Fruit fly (Drosophila melanogaster): ENCODE results near the gene CG5555.
A peak's percentile ranks its signal among the peaks of the same experiment; 100 is the strongest.

Gene CG5555

dm6 chr3R:19180263-19180893, at the start of gene CG5555, which contains the start of gene myd:
CG5555 (minus strand) TSS chr3R:19180538.
myd (plus strand) TSS chr3R:19180659.
- no peak for TF ChIP-seq CG17801 (GFP tag; optimal IDR thresholded peaks at IDR 0.05; ENCODE audit: partially characterized antibody)

DNA sequence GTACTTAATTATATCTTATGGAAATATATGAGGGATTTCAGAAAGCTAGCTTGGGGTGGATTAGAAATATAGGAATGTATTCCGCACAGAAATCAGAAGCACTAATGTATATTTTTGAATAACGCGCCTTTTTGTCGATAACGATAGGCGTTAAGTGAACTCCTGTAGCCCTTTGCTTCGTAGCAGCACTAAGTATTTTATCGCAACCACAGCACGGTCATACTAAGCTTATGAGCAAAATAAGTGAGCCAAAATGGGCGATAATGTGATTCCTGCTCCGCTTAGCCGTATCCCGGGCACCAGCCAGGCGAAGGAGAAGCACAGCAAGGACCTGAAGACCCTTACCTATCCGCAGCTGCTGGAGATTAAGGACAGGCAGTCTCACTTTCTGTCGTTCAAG, 48.9 kb upstream of the CG5555 start, which contains the start of the genes CG5250 and Polr2M:
Gene CG5250 (minus strand): TSS at position 32 of the 400 bp plus-strand sequence.
Gene Polr2M (plus strand): TSS at position 219 of the 400 bp plus-strand sequence.
- TF ChIP-seq CG17801 (GFP tag; optimal IDR thresholded peaks at IDR 0.05; ENCODE audit: partially characterized antibody), result peak; percentile 6

DNA sequence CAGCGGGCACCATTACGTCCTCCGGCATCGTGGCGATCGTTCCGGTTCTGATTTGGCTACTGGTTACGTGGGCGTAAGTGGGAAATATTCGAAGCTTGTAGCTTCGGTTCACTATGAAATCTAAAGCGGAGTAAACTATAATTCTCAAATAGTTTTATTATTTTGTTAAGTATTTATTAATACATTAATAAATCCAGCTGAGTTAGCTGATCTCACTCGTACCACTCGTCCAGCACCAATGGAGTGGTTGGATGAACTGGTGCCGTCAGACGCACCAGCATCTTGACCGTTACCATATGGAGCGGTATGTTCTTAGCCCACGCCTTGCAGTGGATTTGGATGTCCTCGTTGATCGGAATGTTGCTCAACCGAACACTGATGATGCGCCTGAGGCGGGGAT, 47.7 kb upstream of the CG5555 start, which contains the start of gene CG11703:
Gene CG11703 (minus strand): TSS at position 101 of the 400 bp plus-strand sequence.
- TF ChIP-seq CG17801 (GFP tag; optimal IDR thresholded peaks at IDR 0.05; ENCODE audit: partially characterized antibody), result no peak

DNA sequence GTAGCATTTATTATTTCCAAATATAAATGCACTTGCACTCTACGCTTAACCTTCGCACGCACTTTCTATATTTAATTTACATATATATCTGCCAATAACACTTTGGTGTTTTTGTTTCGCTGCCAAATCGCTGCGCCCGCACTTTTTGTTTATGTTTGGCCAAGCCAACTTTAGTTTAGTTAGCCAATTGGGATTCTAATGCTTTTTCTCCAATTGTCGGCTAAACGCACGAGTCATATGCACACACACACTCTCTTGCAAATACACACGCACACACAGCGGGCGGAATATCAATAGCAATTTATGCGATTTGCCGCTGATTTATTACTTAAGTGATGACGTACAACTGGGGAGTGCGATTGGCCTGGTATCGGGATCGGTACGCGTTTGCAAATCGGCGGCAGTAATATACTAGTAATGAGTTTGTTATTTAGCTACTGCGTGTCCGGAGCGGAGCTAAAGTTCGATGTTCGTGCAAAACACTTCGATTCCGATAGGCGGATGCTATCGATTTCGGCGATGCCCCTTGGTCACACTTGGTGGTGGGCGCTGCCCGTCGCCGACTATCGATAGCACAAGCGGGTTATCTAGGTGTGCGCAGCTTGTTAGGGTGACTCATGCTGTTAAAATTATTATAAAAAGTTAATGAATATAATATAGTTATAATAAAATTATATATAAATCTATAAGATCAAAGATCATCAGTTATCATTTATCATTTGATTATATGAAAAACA, 46.0 kb upstream of the CG5555 start, which contains the start of gene vib:
Gene vib (minus strand): TSS at position 515 of the 737 bp plus-strand sequence.
- TF ChIP-seq CG17801 (GFP tag; optimal IDR thresholded peaks at IDR 0.05; ENCODE audit: partially characterized antibody), result peak; percentile 64

dm6 chr3R:19225446-19225955, 45.2 kb upstream of the CG5555 start:
- no peak for TF ChIP-seq CG17801 (GFP tag; optimal IDR thresholded peaks at IDR 0.05; ENCODE audit: partially characterized antibody)

DNA sequence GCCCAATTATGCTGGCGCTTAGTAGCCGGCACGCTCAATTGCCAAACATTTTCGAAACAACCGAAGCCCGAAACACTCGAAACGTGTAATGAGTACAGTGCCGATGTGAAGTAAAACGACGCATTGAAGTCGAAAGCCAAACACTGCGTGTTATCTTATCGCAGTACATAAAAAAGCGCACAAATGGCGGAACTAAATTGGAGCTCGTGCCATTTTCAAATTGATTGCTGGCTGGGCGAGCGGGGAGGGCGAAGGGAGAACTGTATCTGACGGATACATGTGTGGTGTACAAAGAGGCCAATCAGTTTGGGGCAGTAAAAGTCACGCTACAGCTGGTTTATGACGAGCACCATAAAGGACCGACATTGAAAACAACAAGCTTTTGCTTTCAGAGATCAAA, 43.0 kb upstream of the CG5555 start:
- TF ChIP-seq CG17801 (GFP tag; optimal IDR thresholded peaks at IDR 0.05; ENCODE audit: partially characterized antibody), result no peak

- TF ChIP-seq CG17801 (GFP tag; optimal IDR thresholded peaks at IDR 0.05; ENCODE audit: partially characterized antibody), result no peak
Measured at dm6 chr3R:19221350-19221749, 41.0 kb upstream of the CG5555 start.

dm6 chr3R:19212545-19213176, 32.3 kb upstream of the CG5555 start:
- TF ChIP-seq CG17801 (GFP tag; optimal IDR thresholded peaks at IDR 0.05; ENCODE audit: partially characterized antibody), result peak; percentile 47

DNA sequence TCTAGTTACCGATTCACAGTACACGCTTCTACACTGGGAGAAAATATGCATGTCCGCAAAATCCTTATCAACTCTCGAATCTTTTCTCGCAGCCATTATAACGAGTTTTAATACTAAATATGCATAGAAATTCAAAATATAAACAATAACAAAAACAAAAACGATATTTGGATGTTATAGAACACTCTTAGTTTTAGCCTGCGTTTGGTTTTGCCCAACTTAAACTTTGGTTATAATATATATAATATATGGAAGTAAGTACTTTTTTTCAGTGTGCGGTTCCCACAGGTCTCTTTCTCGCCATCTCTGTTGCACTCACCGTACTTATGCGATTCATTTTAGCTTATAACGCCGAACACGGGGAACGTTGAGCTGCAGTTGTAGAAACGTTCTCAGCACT, 31.4 kb upstream of the CG5555 start, which contains the start of gene cry:
Gene cry (plus strand): TSS at position 377 of the 400 bp plus-strand sequence.
- TF ChIP-seq CG17801 (GFP tag; optimal IDR thresholded peaks at IDR 0.05; ENCODE audit: partially characterized antibody), result peak; percentile 97

DNA sequence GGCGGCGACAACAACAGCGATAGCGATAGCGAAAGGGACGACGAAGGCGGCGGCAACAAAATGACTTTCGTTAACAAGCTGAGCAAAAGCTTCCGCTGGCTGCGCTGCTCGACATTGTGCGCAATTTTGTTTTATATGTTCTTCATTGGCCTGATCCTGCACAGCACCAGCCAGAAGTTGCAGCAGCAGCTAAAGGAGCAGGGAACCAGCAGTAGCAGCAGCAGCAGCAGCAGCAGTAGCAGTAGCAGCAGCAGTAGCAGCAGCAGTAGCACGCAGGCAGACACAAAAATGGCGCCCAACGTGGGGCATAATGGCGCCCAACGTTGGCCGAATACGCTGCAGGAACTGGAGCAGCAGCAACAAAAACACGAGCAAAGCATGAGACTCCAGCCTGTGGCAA, 9.7 kb upstream of the CG5555 start:
- TF ChIP-seq CG17801 (GFP tag; optimal IDR thresholded peaks at IDR 0.05; ENCODE audit: partially characterized antibody), result no peak

DNA sequence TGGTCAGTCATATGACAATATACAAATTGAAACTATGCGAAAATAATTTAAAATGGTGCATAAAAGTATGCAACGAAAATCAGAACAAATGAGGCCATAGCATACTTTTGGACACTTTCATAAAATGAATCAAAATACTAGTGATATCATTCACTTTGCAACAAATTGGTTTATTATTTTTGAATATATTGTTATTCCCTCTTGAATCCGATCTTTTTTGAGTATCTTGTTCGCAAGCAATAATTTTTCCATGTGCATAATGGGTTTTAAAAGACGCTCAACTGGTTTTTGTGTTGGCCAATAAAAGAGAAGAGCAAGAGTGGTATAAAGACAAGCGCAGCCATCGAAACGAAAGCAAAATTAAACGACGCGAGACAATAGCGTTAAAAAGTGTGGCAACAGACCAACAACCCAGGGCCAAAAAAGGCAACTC, 7.4 kb upstream of the CG5555 start:
- TF ChIP-seq CG17801 (GFP tag; optimal IDR thresholded peaks at IDR 0.05; ENCODE audit: partially characterized antibody), result no peak

DNA sequence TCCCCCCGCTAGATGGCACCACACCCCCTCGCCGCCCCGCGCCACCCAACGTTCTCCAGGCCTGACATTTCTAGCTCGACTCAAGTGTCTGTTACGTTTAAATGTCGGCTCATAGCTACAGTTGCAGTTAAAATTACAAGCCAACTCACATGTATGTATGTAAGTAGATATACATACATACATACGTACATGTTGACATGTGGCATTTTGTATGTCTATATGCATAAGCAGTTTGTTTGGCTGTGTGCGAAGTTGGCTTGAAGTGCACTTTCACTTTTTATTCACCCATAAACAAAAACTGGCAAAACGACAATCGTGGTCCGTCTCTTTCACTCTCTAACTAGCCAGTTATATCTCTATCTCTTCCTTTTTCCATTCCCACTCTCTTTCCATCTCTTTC, 2.5 kb upstream of the CG5555 start:
- TF ChIP-seq CG17801 (GFP tag; optimal IDR thresholded peaks at IDR 0.05; ENCODE audit: partially characterized antibody), result no peak

DNA sequence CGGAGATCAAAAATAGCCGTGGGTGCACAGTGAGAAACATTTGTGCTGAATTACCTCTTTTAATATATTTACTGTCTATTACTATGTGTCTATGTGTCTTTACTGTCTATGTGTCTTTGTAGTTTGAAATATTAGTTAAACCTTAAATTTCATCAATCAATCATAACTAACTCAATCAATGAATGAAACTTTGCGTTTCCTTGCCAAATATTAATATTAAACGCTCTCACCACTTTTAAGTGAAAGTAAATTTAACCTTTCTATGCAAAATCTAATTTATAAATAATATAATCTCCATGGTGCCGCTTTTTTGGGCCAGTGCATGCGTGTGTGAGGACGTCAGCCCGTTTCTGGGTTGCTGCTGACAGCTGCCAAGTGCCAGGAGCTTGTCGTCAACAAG, 876 bp upstream of the CG5555 start:
- TF ChIP-seq CG17801 (GFP tag; optimal IDR thresholded peaks at IDR 0.05; ENCODE audit: partially characterized antibody), result no peak

dm6 chr3R:19176700-19177099, 3.6 kb downstream of the CG5555 start, which contains the start of gene CG14282:
CG14282 (plus strand) TSS chr3R:19177000.
- no peak for TF ChIP-seq CG17801 (GFP tag; optimal IDR thresholded peaks at IDR 0.05; ENCODE audit: partially characterized antibody)

dm6 chr3R:19174512-19174911, 5.8 kb downstream of the CG5555 start:
- TF ChIP-seq CG17801 (GFP tag; optimal IDR thresholded peaks at IDR 0.05; ENCODE audit: partially characterized antibody), result no peak

All from ovary, adult (tissue).